Worm (Caenorhabditis elegans) whole organism, L4 larva: ENCODE results near the gene F52E1.3.
A peak's percentile ranks its signal among the peaks of the same experiment; 100 is the strongest.

Experiments used
- F10B5.3 ChIP-seq: sonication (generic microtip); optimal IDR thresholded peaks from 2 replicates; lab custom pipeline; 2016; ENCODE audit warnings: mild to moderate bottlenecking, missing genetic modification characterization, missing compliant biosample characterization
- T26A8.4 ChIP-seq: fragments of 200-800 bp; sonication (Bioruptor generic); IDR thresholded peaks from 2 replicates; pipeline ENCODE4 v1.3.6; 2022; ENCODE audit warnings: missing genetic modification characterization, missing compliant biosample characterization
- Y48G9A.11 ChIP-seq: fragments of 200-800 bp; sonication (Bioruptor generic); IDR thresholded peaks from 2 replicates; pipeline ENCODE4 v1.3.6; 2022; ENCODE audit warnings: missing genetic modification reagents, missing genetic modification characterization, missing compliant biosample characterization
- ZK337.2 ChIP-seq: fragments of 200-800 bp; sonication (Bioruptor generic); IDR thresholded peaks from 2 replicates; pipeline ENCODE4 v1.3.6; 2022; ENCODE audit warnings: missing genetic modification reagents, missing genetic modification characterization, missing compliant biosample characterization
- aha-1 ChIP-seq: fragments of 150-350 bp; peaks from one replicate; lab custom pipeline; 2014; ENCODE audit warnings: missing biosample characterization, missing genetic modification characterization
- ceh-20 ChIP-seq: fragments of 200-800 bp; sonication (Bioruptor generic); IDR thresholded peaks from 2 replicates; pipeline ENCODE4 v1.3.6; 2022; ENCODE audit warnings: missing genetic modification reagents, missing genetic modification characterization, missing compliant biosample characterization
- ceh-32 ChIP-seq: sonication (generic microtip); optimal IDR thresholded peaks from 2 replicates; lab custom pipeline; 2016; ENCODE audit warnings: mild to moderate bottlenecking, missing genetic modification characterization, missing compliant biosample characterization; ENCODE audit not compliant: poor library complexity
- cey-2 ChIP-seq: sonication (generic microtip); optimal IDR thresholded peaks from 3 replicates; lab custom pipeline; 2017; ENCODE audit warnings: missing genetic modification characterization, mild to moderate bottlenecking, missing compliant biosample characterization, antibody characterized with exemption, borderline replicate concordance; ENCODE audit not compliant: insufficient read depth
- ctbp-1 ChIP-seq: fragments of 200-800 bp; sonication (Bioruptor generic); IDR thresholded peaks from 2 replicates; pipeline ENCODE4 v1.3.6; 2022; ENCODE audit warnings: missing genetic modification reagents, missing genetic modification characterization, missing compliant biosample characterization
- daf-19 ChIP-seq: fragments of 200-800 bp; sonication (Bioruptor generic); conservative IDR thresholded peaks from 2 replicates; pipeline ENCODE4 v1.3.6; 2022; ENCODE audit warnings: missing genetic modification characterization, missing compliant biosample characterization
- dmd-6 ChIP-seq: fragments of 200-800 bp; sonication (Bioruptor generic); IDR thresholded peaks from 2 replicates; pipeline ENCODE4 v1.3.6; 2022; ENCODE audit warnings: missing genetic modification reagents, missing genetic modification characterization, missing compliant biosample characterization
- dmd-8 ChIP-seq: fragments of 200-800 bp; sonication (Bioruptor generic); IDR thresholded peaks from 2 replicates; pipeline ENCODE4 v1.3.6; 2022; ENCODE audit warnings: missing genetic modification characterization, missing compliant biosample characterization
- dmd-9 ChIP-seq: fragments of 200-800 bp; sonication (Bioruptor generic); IDR thresholded peaks from 2 replicates; pipeline ENCODE4 v1.3.6; 2022; ENCODE audit warnings: missing genetic modification reagents, missing genetic modification characterization, missing compliant biosample characterization
- dve-1 ChIP-seq: sonication (generic microtip); optimal IDR thresholded peaks from 2 replicates; lab custom pipeline; 2017; ENCODE audit warnings: antibody characterized with exemption, mild to moderate bottlenecking, missing genetic modification characterization, missing compliant biosample characterization; ENCODE audit not compliant: insufficient read depth
- hmg-1.1 ChIP-seq: fragments of 200-800 bp; sonication (Bioruptor generic); IDR thresholded peaks from 2 replicates; pipeline ENCODE4 v1.3.6; 2022; ENCODE audit warnings: missing genetic modification reagents, missing genetic modification characterization, missing compliant biosample characterization
- lin-1 ChIP-seq: fragments of 200-800 bp; sonication (Bioruptor generic); IDR thresholded peaks from 2 replicates; pipeline ENCODE4 v1.3.6; 2022; ENCODE audit warnings: missing genetic modification reagents, missing genetic modification characterization, missing compliant biosample characterization
- madf-9 ChIP-seq: fragments of 200-800 bp; sonication (Bioruptor generic); conservative IDR thresholded peaks from 2 replicates; pipeline ENCODE4 v1.3.6; 2022; ENCODE audit warnings: missing genetic modification reagents, missing genetic modification characterization, missing compliant biosample characterization
- mdl-1 ChIP-seq, 2 experiments: fragments of 150-350 bp in 1 of 2; sonication (generic microtip) in 1 of 2; optimal IDR thresholded peaks; 2 replicates each; lab custom pipeline; 2014 to 2017; ENCODE audit warnings: missing biosample characterization in 2 of 2, missing genetic modification characterization in 2 of 2
- nhr-111 ChIP-seq: fragments of 200-800 bp; sonication (Bioruptor generic); optimal IDR thresholded peaks from 2 replicates; lab custom pipeline; 2018; ENCODE audit warnings: mild to moderate bottlenecking, missing genetic modification characterization, missing compliant biosample characterization
- nhr-237 ChIP-seq: sonication (generic microtip); optimal IDR thresholded peaks from 2 replicates; lab custom pipeline; 2017; ENCODE audit warnings: missing biosample characterization, missing genetic modification characterization
- nhr-28 ChIP-seq: fragments of 150-350 bp; optimal IDR thresholded peaks from 2 replicates; lab custom pipeline; 2014; ENCODE audit warnings: missing biosample characterization, missing genetic modification characterization
- nhr-48 ChIP-seq: sonication (generic microtip); optimal IDR thresholded peaks from 2 replicates; lab custom pipeline; 2016; ENCODE audit warnings: mild to moderate bottlenecking, missing genetic modification characterization, missing compliant biosample characterization
- nhr-77 ChIP-seq: fragments of 150-350 bp; optimal IDR thresholded peaks from 2 replicates; lab custom pipeline; 2014; ENCODE audit warnings: missing biosample characterization, missing genetic modification characterization
- pha-4 ChIP-seq, 2 experiments: fragments of 150-350 bp in 1 of 2; fragments of 200-800 bp in 1 of 2; sonication (Bioruptor generic) in 1 of 2; IDR thresholded peaks in 1 of 2; optimal IDR thresholded peaks in 1 of 2; 2 replicates each; pipeline versions ENCODE4 v1.3.6 to Lab custom; 2014 to 2022; ENCODE audit warnings: missing genetic modification characterization in 2 of 2, missing genetic modification reagents in 2 of 2, missing biosample characterization in 1 of 2, missing compliant biosample characterization in 1 of 2
- saeg-2 ChIP-seq: fragments of 200-800 bp; sonication (Bioruptor generic); IDR thresholded peaks from 2 replicates; pipeline ENCODE4 v1.3.6; 2022; ENCODE audit warnings: missing genetic modification reagents, missing genetic modification characterization, missing compliant biosample characterization
- sdz-12 ChIP-seq: fragments of 200-800 bp; sonication (Bioruptor generic); optimal IDR thresholded peaks from 2 replicates; lab custom pipeline; 2018; ENCODE audit warnings: mild to moderate bottlenecking, missing genetic modification characterization, missing compliant biosample characterization
- set-16 ChIP-seq: fragments of 200-800 bp; sonication (Bioruptor generic); IDR thresholded peaks from 2 replicates; pipeline ENCODE4 v1.3.6; 2022; ENCODE audit warnings: missing genetic modification reagents, missing genetic modification characterization, missing compliant biosample characterization
- skn-1 ChIP-seq: fragments of 150-350 bp; optimal IDR thresholded peaks from 2 replicates; lab custom pipeline; 2014; ENCODE audit warnings: missing biosample characterization, missing genetic modification characterization
- snpc-1.2 ChIP-seq: fragments of 200-800 bp; sonication (Bioruptor generic); IDR thresholded peaks from 2 replicates; pipeline ENCODE4 v1.3.6; 2022; ENCODE audit warnings: missing genetic modification reagents, missing genetic modification characterization, missing compliant biosample characterization
- snpc-4 ChIP-seq: fragments of 150-350 bp; optimal IDR thresholded peaks from 2 replicates; lab custom pipeline; 2014; ENCODE audit warnings: missing biosample characterization, missing genetic modification characterization
- spr-3 ChIP-seq: fragments of 200-800 bp; sonication (Bioruptor generic); optimal IDR thresholded peaks from 2 replicates; lab custom pipeline; 2018; ENCODE audit warnings: mild to moderate bottlenecking, missing genetic modification characterization, missing compliant biosample characterization
- unc-130 ChIP-seq: sonication (generic microtip); optimal IDR thresholded peaks from 2 replicates; lab custom pipeline; 2016; ENCODE audit warnings: missing genetic modification reagents, missing genetic modification characterization, missing compliant biosample characterization
- unc-39 ChIP-seq: sonication (generic microtip); optimal IDR thresholded peaks from 2 replicates; lab custom pipeline; 2017; ENCODE audit warnings: missing biosample characterization, missing genetic modification characterization
- unc-62 ChIP-seq, 3 experiments: fragments of 150-350 bp in 1 of 3; sonication (generic microtip); optimal IDR thresholded peaks in 2 of 3; peaks in 1 of 3; 1 replicate in 1 of 3; 2 replicates in 2 of 3; lab custom pipeline; 2014 to 2017; ENCODE audit warnings: missing biosample characterization in 3 of 3, missing genetic modification characterization in 3 of 3, missing genetic modification reagents in 3 of 3, missing genotype in 1 of 3

F52E1.3 gene

ce11 chrV:8359792-8360191 lies 34.8 kb upstream of the F52E1.3 start, which contains the start of gene F38E1.6:
Gene F38E1.6, plus strand, starts transcription at chrV:8360092.
- no peak for TF ChIP-seq spr-3 (GFP tag; lab: Kevin White, UChicago)
- no peak for TF ChIP-seq aha-1 (tag; lab: Kevin White, UChicago)
- no peak for TF ChIP-seq ZK337.2 (GFP tag; lab: Robert Waterston, UW)
- no peak for TF ChIP-seq nhr-77
- TF ChIP-seq nhr-48 (tag; lab: Kevin White, UChicago), result no peak
- no peak for TF ChIP-seq unc-62 (GFP tag; optimal IDR thresholded peaks at IDR 0.05 in 1 of 2; lab: Kevin White, UChicago)
- no peak for TF ChIP-seq unc-62 (tag; optimal IDR thresholded peaks at IDR 0.05; lab: Kevin White, UChicago)
- TF ChIP-seq nhr-237 (tag; lab: Kevin White, UChicago), result no peak
- TF ChIP-seq hmg-1.1 (GFP tag; lab: Robert Waterston, UW), result no peak
- TF ChIP-seq set-16, result no peak
- TF ChIP-seq, all 104 proteins: peak for 0

- TF ChIP-seq dmd-6 (GFP tag; lab: Robert Waterston, UW) (no peak), daf-19 (GFP tag; lab: Robert Waterston, UW) (no peak)
These were observed 23.9 kb upstream of the F52E1.3 start, which contains the start of gene gpa-2 for ce11 chrV:8370705-8371104. Gene gpa-2, plus strand, starts transcription at chrV:8371005.

ce11 chrV:8375419-8375818 lies 19.2 kb upstream of the F52E1.3 start, which contains the start of gene F38E1.10:
Gene F38E1.10, minus strand, starts transcription at chrV:8375519.
- TF ChIP-seq unc-62 (GFP tag; optimal IDR thresholded peaks at IDR 0.05 in 1 of 2; lab: Kevin White, UChicago) (peak in 1 of 2 experiments; percentile 6), unc-62 (tag; optimal IDR thresholded peaks at IDR 0.05; lab: Kevin White, UChicago) (no peak), unc-130 (GFP tag; lab: Kevin White, UChicago) (no peak), dmd-9 (GFP tag; lab: Robert Waterston, UW) (no peak)
- TF ChIP-seq, all 104 proteins: peak for 1

ce11 chrV:8375849-8376248 lies 18.8 kb upstream of the F52E1.3 start, which contains the start of gene F38E1.3:
Gene F38E1.3, plus strand, starts transcription at chrV:8376149.
- TF ChIP-seq ceh-20 (GFP tag; lab: Robert Waterston, UW) (no peak), snpc-4 (no peak), nhr-111 (GFP tag; lab: Kevin White, UChicago) (no peak), pha-4 (GFP tag; IDR thresholded peaks at IDR 0.05; lab: Robert Waterston, UW) (no peak), pha-4 (tag; optimal IDR thresholded peaks at IDR 0.05; lab: Kevin White, UChicago) (no peak), Y48G9A.11 (GFP tag; lab: Robert Waterston, UW) (no peak), ceh-32 (tag; lab: Kevin White, UChicago) (no peak), dve-1 (tag; lab: Kevin White, UChicago) (no peak), mdl-1 (tag; optimal IDR thresholded peaks at IDR 0.05; lab: Kevin White, UChicago) (no peak), madf-9 (GFP tag; lab: Robert Waterston, UW) (no peak), unc-39 (tag; lab: Kevin White, UChicago) (no peak), F10B5.3 (tag; lab: Kevin White, UChicago) (no peak), T26A8.4 (GFP tag; lab: Robert Waterston, UW) (no peak), sdz-12 (GFP tag; lab: Kevin White, UChicago) (no peak), skn-1 (tag; lab: Kevin White, UChicago) (no peak), cey-2 (no peak), dmd-8 (GFP tag; lab: Robert Waterston, UW) (no peak)

ce11 chrV:8379206-8379605 lies 15.4 kb upstream of the F52E1.3 start, which contains the start of gene F52E1.5:
Gene F52E1.5, plus strand, starts transcription at chrV:8379506.
- TF ChIP-seq saeg-2 (GFP tag; lab: Robert Waterston, UW) (no peak), lin-1 (GFP tag; lab: Robert Waterston, UW) (no peak), unc-39 (tag; lab: Kevin White, UChicago) (no peak), snpc-1.2 (no peak), nhr-28 (tag; lab: Kevin White, UChicago) (no peak), skn-1 (tag; lab: Kevin White, UChicago) (no peak), ctbp-1 (GFP tag; lab: Robert Waterston, UW) (no peak)
